Worm (Caenorhabditis elegans): ENCODE results near the gene ZK673.5.

ce11 chrII:10446300-10446699, 15.0 kb upstream of the ZK673.5 start:
- TF ChIP-seq hlh-6 (tag; optimal IDR thresholded peaks at IDR 0.05) (no peak), ceh-24 (tag; optimal IDR thresholded peaks at IDR 0.05) (no peak), ceh-45 (GFP tag; IDR thresholded peaks at IDR 0.05) (no peak), ttx-3 (tag; optimal IDR thresholded peaks at IDR 0.05) (no peak), nhr-11 (tag; optimal IDR thresholded peaks at IDR 0.05) (no peak), nhr-232 (tag; optimal IDR thresholded peaks at IDR 0.05) (no peak)
